Worm (Caenorhabditis elegans) whole organism, midembryonic: ENCODE results near the gene C44B12.9.

ENCODE experiments used
- T22C8.4 ChIP-seq: fragments of 200-800 bp; sonication (Bioruptor generic); IDR thresholded peaks from 2 replicates; pipeline ENCODE4 v1.3.6; 2022; ENCODE audit warnings: missing genetic modification characterization, missing compliant biosample characterization
- cog-1 ChIP-seq: sonication (generic microtip); optimal IDR thresholded peaks from 2 replicates; lab custom pipeline; 2016; ENCODE audit warnings: missing genetic modification characterization, missing compliant biosample characterization
- flt-1 ChIP-seq: fragments of 200-800 bp; sonication (Bioruptor generic); IDR thresholded peaks from 2 replicates; pipeline ENCODE4 v1.3.6; 2022; ENCODE audit warnings: missing genetic modification characterization, missing compliant biosample characterization
- klf-2 ChIP-seq: fragments of 200-800 bp; sonication (Bioruptor generic); conservative IDR thresholded peaks from 2 replicates; pipeline ENCODE4 v1.3.6; 2022; ENCODE audit warnings: missing genetic modification reagents, missing genetic modification characterization, missing compliant biosample characterization
- med-1 ChIP-seq: sonication (generic microtip); optimal IDR thresholded peaks from 2 replicates; lab custom pipeline; 2017; ENCODE audit warnings: missing genetic modification characterization, mild to moderate bottlenecking, missing compliant biosample characterization, antibody characterized with exemption, missing genetic modification reagents; ENCODE audit not compliant: insufficient read depth
- ref-1 ChIP-seq: fragments of 200-800 bp; sonication (Bioruptor generic); conservative IDR thresholded peaks from 2 replicates; pipeline ENCODE4 v1.3.6; 2022; ENCODE audit warnings: missing genetic modification reagents, missing genetic modification characterization, missing compliant biosample characterization
- tab-1 ChIP-seq: fragments of 200-800 bp; sonication (Bioruptor generic); IDR thresholded peaks from 2 replicates; pipeline ENCODE4 v1.3.6; 2022; ENCODE audit warnings: missing genetic modification characterization, missing compliant biosample characterization
- ztf-23 ChIP-seq: fragments of 200-800 bp; sonication (Bioruptor generic); IDR thresholded peaks from 2 replicates; pipeline ENCODE4 v1.3.6; 2022; ENCODE audit warnings: missing genetic modification reagents, missing genetic modification characterization, missing compliant biosample characterization
- ztf-29 ChIP-seq: fragments of 200-800 bp; sonication (Bioruptor generic); IDR thresholded peaks from 2 replicates; pipeline ENCODE4 v1.3.6; 2022; ENCODE audit warnings: missing genetic modification reagents, missing genetic modification characterization, missing compliant biosample characterization

The C44B12.9 gene

ce11 chrIV:1063058-1063457 is 41.4 kb downstream of the C44B12.9 start:
- no peak for TF ChIP-seq T22C8.4 (GFP tag; lab: Robert Waterston, UW)
- TF ChIP-seq ztf-23 (GFP tag; lab: Robert Waterston, UW): no peak
- no peak for TF ChIP-seq tab-1 (GFP tag; lab: Robert Waterston, UW)
- TF ChIP-seq klf-2 (GFP tag; lab: Robert Waterston, UW): no peak
- TF ChIP-seq ref-1: no peak

DNA sequence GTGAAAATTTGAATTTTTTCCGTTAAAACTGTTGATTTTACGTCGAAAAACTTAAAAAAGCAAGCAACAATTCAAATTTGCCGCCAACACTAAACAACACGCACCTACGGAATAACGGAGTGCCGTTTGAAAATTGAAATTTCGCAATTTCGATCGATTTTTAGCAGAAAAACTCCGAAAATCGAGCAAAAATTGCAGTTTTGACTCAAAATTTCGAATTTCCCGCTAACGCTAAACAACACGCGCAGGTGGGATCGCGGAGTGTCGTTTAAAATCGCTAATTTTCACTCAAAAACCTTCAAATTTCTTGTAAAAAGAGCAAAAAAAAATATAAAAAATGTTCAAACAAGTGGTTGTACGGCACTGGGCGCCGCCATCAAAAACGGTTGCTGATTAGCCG is 45.9 kb downstream of the C44B12.9 start:
- TF ChIP-seq T22C8.4 (GFP tag; lab: Robert Waterston, UW) (no peak), flt-1 (no peak), ztf-29 (GFP tag; lab: Robert Waterston, UW) (no peak), cog-1 (tag; lab: Kevin White, UChicago) (no peak), ref-1 (no peak), klf-2 (GFP tag; lab: Robert Waterston, UW) (no peak), ztf-23 (GFP tag; lab: Robert Waterston, UW) (no peak), med-1 (GFP tag; lab: Kevin White, UChicago) (no peak), tab-1 (GFP tag; lab: Robert Waterston, UW) (no peak)

ce11 chrIV:1056263-1056942 is 48.0 kb downstream of the C44B12.9 start, which contains the start of the genes Y55F3AM.13 and mrps-25:
Gene Y55F3AM.13, minus strand, starts transcription at chrIV:1056313.
Gene mrps-25, plus strand, starts transcription at chrIV:1056892.
- TF ChIP-seq flt-1 (no peak), ztf-29 (GFP tag; lab: Robert Waterston, UW) (no peak), ref-1 (no peak), tab-1 (GFP tag; lab: Robert Waterston, UW) (no peak), cog-1 (tag; lab: Kevin White, UChicago) (no peak), med-1 (GFP tag; lab: Kevin White, UChicago) (no peak), T22C8.4 (GFP tag; lab: Robert Waterston, UW) (no peak), ztf-23 (GFP tag; lab: Robert Waterston, UW) (no peak), klf-2 (GFP tag; lab: Robert Waterston, UW) (no peak)

ce11 chrIV:1055734-1056133 is 48.7 kb downstream of the C44B12.9 start:
- TF ChIP-seq klf-2 (GFP tag; lab: Robert Waterston, UW): no peak

DNA sequence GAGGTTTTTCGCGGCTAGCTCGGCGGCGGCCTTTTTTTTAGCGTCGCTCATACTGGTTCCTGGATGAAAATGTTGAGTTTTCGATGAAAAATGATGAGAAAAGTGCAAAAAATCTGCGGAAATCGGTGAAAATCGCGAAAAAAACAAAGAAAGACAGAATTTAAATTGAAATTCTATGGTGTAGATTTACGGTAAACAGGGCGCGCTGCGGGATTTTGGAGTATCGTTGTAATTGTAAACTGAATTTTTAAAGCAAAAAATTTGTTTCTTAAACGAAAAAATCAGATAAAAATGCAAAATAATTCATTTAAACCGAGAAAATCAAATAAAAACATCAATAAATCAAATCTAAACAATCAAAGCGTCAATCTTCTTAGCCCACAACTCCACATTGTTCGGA is 49.7 kb downstream of the C44B12.9 start, which contains the start of gene dcap-1:
Gene dcap-1 (minus strand): TSS at position 59 of the 400 bp plus-strand sequence.
- no peak for TF ChIP-seq ztf-23 (GFP tag; lab: Robert Waterston, UW)
- TF ChIP-seq tab-1 (GFP tag; lab: Robert Waterston, UW): no peak
- TF ChIP-seq cog-1 (tag; lab: Kevin White, UChicago): no peak
- no peak for TF ChIP-seq T22C8.4 (GFP tag; lab: Robert Waterston, UW)
- TF ChIP-seq ref-1: no peak
- TF ChIP-seq ztf-29 (GFP tag; lab: Robert Waterston, UW): no peak
- TF ChIP-seq med-1 (GFP tag; lab: Kevin White, UChicago): no peak

DNA sequence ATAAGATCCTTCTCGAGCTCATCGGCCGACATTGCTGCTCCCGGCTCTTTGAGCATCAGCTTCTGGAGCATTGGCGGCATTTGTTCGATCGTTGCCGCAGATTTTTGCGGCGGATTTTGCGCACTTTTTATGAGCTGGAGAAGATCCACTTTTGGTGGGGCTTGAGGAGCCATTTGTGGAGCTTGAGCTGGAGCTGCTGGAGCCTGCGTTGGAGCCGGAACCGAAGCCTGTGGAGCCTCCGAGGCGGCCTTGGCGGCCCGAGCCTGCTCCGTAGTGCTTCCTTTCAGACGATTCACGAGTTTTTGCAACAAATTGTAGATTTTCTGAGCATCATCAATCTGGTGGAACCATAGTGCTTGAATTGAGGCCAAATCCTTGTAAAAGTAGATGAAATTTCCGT is 50.4 kb downstream of the C44B12.9 start:
- TF ChIP-seq ztf-29 (GFP tag; lab: Robert Waterston, UW) (no peak), flt-1 (no peak), klf-2 (GFP tag; lab: Robert Waterston, UW) (no peak), tab-1 (GFP tag; lab: Robert Waterston, UW) (no peak), ztf-23 (GFP tag; lab: Robert Waterston, UW) (no peak), T22C8.4 (GFP tag; lab: Robert Waterston, UW) (no peak), ref-1 (no peak), cog-1 (tag; lab: Kevin White, UChicago) (no peak)
